Worm (Caenorhabditis elegans): Measurements from ENCODE around the gene srg-33.

srg-33 gene

DNA sequence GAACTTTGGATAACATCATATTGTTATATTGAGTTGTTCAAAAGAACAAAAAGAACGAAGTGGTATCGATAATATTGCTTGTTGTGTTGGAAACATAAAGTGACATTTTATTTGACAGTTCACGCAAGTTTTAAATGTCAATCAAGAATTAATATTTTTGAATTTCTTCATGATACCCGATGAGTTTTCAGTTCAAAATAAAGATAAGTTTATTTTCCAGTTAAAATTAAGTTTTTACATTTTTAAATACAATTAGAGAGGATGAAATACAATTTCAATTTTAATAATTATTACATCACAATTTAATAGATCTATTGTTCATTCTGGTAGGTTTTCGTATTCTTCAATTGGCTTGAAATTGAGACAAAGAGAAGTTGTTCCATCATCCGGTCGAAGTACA, 5.6 kb downstream of the srg-33 start, which contains the start of gene W02D7.4:
Gene W02D7.4 (minus strand): TSS at position 101 of the 400 bp plus-strand sequence.
- no peak for TF ChIP-seq snpc-3.4 (tag; optimal IDR thresholded peaks at IDR 0.05)
- no peak for TF ChIP-seq akir-1 (GFP tag; optimal IDR thresholded peaks at IDR 0.05)
- TF ChIP-seq nhr-80 (tag; optimal IDR thresholded peaks at IDR 0.05) = peak; percentile 33
- no peak for TF ChIP-seq Y56A3A.18 (GFP tag; IDR thresholded peaks at IDR 0.05)
- no peak for TF ChIP-seq B0261.1 (tag; optimal IDR thresholded peaks at IDR 0.05)
- no peak for TF ChIP-seq ztf-25 (GFP tag; IDR thresholded peaks at IDR 0.05)
- no peak for TF ChIP-seq cebp-1 (GFP tag; IDR thresholded peaks at IDR 0.05)
- TF ChIP-seq cebp-1 (tag; optimal IDR thresholded peaks at IDR 0.05) = no peak

DNA sequence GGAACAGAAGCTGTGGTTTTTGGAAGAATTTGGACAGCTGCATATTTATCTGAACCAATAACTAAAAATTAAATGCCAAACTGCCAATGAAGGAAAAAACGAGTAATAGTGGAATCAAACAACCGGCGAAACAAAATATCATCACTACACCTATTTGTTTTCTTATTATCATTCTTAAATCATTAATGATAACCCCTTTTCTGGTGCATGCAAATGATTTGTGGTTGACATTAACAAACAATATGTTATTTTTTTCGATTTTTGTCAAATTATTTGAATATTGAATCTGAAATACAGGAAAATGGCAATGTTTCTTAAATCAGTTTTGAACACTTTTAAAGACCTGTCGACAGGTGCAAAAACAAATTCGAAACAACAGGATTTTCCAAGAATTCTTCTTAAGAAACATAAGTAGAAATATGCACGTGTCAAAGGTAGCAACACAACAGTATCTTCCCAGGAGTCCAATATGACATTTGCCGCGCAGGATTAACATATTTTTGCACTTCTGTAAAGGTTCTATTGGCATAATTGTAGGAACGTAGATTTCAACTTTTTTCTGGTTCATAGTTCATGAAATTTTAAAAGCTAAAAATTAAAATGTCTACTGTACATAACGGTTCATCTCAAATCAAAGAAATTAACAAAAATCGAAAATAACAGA, 7.5 kb downstream of the srg-33 start, which contains the start of gene W02D7.5:
Gene W02D7.5 (minus strand): TSS at position 51 of the 664 bp plus-strand sequence.
- TF ChIP-seq aptf-2 (GFP tag; conservative IDR thresholded peaks at IDR 0.05) (peak; percentile 79), hsf-1 (GFP tag; IDR thresholded peaks at IDR 0.05) (peak; percentile 8; the same call in 1 of the 2 replicates), K12H6.12 (tag; optimal IDR thresholded peaks at IDR 0.05) (no peak)

DNA sequence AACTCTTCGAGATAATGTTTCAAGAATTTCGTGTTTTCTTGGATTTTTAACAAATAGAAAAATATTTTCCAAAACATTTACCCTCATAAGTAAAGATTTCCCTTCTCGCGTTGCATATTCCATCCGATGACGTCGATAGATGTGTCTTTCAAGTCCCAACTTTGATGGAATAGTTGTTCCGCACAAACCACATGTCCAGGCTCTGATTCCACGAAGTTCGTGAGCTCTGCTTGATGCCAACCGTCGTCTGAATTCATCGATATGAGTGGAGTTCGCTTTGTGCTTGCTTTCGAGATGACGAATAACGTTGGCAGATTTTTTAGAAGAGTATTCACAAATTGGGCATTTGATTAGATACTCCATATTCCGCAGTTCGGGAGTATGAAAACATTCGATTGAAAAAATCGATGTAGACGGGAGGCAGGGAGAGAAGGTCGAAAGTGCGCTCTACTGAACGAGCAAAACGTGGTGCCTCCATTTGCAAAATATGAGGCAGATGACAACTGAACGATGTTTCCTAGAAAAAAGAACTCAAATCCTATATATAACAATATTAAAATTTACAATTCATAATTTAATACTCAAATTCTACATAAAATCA, 9.2 kb downstream of the srg-33 start, which contains the start of gene W02D7.6:
Gene W02D7.6 (minus strand): TSS at position 573 of the 601 bp plus-strand sequence.
- TF ChIP-seq hmg-1.2 (GFP tag; IDR thresholded peaks at IDR 0.05) (peak; percentile 37; the same call in 1 of the 2 replicates), ceh-40 (GFP tag; IDR thresholded peaks at IDR 0.05) (0 out of 2 replicates have a peak, but pooled peaks have one; percentile 39), lin-54 (GFP tag; optimal IDR thresholded peaks at IDR 0.05) (peak; percentile 39), Y95B8A.8 (GFP tag; IDR thresholded peaks at IDR 0.05) (0 out of 2 replicates have a peak, but pooled peaks have one; percentile 12), lsl-1 (GFP tag; optimal IDR thresholded peaks at IDR 0.05) (peak; percentile 27), dox-1 (GFP tag; IDR thresholded peaks at IDR 0.05) (peak; percentile 41; the same call in 1 of the 2 replicates), hrde-1 (tag; optimal IDR thresholded peaks at IDR 0.05; ENCODE audit: borderline replicate concordance) (no peak), hmg-20 (GFP tag; IDR thresholded peaks at IDR 0.05) (no peak), D2030.7 (GFP tag; IDR thresholded peaks at IDR 0.05) (0 out of 2 replicates have a peak, but pooled peaks have one; percentile 8), pbrm-1 (GFP tag; IDR thresholded peaks at IDR 0.05) (peak; percentile 53; the same call in 1 of the 2 replicates), bed-2 (GFP tag; IDR thresholded peaks at IDR 0.05) (no peak), efl-1 (GFP tag; optimal IDR thresholded peaks at IDR 0.05) (no peak), nfyb-1 (GFP tag; IDR thresholded peaks at IDR 0.05) (no peak), hsf-1 (GFP tag; IDR thresholded peaks at IDR 0.05) (peak; percentile 57; the same call in 1 of the 2 replicates), Y53G8AR.9 (GFP tag; conservative IDR thresholded peaks at IDR 0.05) (no peak), nhr-80 (tag; optimal IDR thresholded peaks at IDR 0.05) (peak; percentile 8), tbp1 (GFP tag; optimal IDR thresholded peaks at IDR 0.05) (peak; percentile 34), ZK185.1 (tag; optimal IDR thresholded peaks at IDR 0.05; ENCODE audit: poor library complexity, severe bottlenecking) (peak; percentile 1), attf-5 (GFP tag; optimal IDR thresholded peaks at IDR 0.05) (peak; percentile 7), dpl-1 (GFP tag; optimal IDR thresholded peaks at IDR 0.05) (no peak), ama-1 (optimal IDR thresholded peaks at IDR 0.05) (peak; percentile 37), ama-1 (GFP tag; optimal IDR thresholded peaks at IDR 0.05) (peak in 1 of 2 experiments; percentile 52), madf-3 (GFP tag; IDR thresholded peaks at IDR 0.05) (peak; percentile 67; the same call in 1 of the 2 replicates), B0336.3 (GFP tag; IDR thresholded peaks at IDR 0.05) (peak; percentile 77), ekl-4 (GFP tag; IDR thresholded peaks at IDR 0.05) (0 out of 2 replicates have a peak, but pooled peaks have one; percentile 19), attf-3 (GFP tag; conservative IDR thresholded peaks at IDR 0.05) (peak; percentile 41), snpc-4 (GFP tag; optimal IDR thresholded peaks at IDR 0.05) (no peak), snpc-4 (tag; optimal IDR thresholded peaks at IDR 0.05) (peak in 1 of 4 experiments; percentile 54), rpc-1 (optimal IDR thresholded peaks at IDR 0.05) (no peak), rpc-1 (tag; optimal IDR thresholded peaks at IDR 0.05) (no peak), tbx-9 (tag; optimal IDR thresholded peaks at IDR 0.05; ENCODE audit: borderline replicate concordance) (no peak), let-607 (tag; optimal IDR thresholded peaks at IDR 0.05) (peak in 1 of 2 experiments; percentile 70), athp-1 (tag; optimal IDR thresholded peaks at IDR 0.05) (peak; percentile 30), K11D2.4 (GFP tag; IDR thresholded peaks at IDR 0.05) (no peak)
